Worm (Caenorhabditis elegans): ENCODE measurements around the gene K09C4.9.

K09C4.9 gene

ce11 chrX:3313939-3314338 is 42.4 kb upstream of the K09C4.9 start:
- TF ChIP-seq madf-5 (GFP tag; IDR thresholded peaks at IDR 0.05) (no peak), set-16 (GFP tag; IDR thresholded peaks at IDR 0.05) (peak; percentile 67)

ce11 chrX:3310702-3311101 is 39.1 kb upstream of the K09C4.9 start:
- TF ChIP-seq mxl-3 (GFP tag; optimal IDR thresholded peaks at IDR 0.05) = no peak
- no peak for TF ChIP-seq ceh-82 (tag; optimal IDR thresholded peaks at IDR 0.05)
- no peak for TF ChIP-seq skn-1 (tag; optimal IDR thresholded peaks at IDR 0.05)
- no peak for TF ChIP-seq snpc-1.2 (GFP tag; IDR thresholded peaks at IDR 0.05)
- no peak for TF ChIP-seq F49E8.2 (tag; optimal IDR thresholded peaks at IDR 0.05; ENCODE audit: borderline replicate concordance)
- no peak for TF ChIP-seq spr-3 (GFP tag; optimal IDR thresholded peaks at IDR 0.05)
- TF ChIP-seq attf-4 (tag; optimal IDR thresholded peaks at IDR 0.05) = no peak
- no peak for TF ChIP-seq duxl-1 (tag; optimal IDR thresholded peaks at IDR 0.05; ENCODE audit: poor library complexity)
- TF ChIP-seq unc-39 (tag; optimal IDR thresholded peaks at IDR 0.05) = no peak
- TF ChIP-seq nhr-77 (tag; optimal IDR thresholded peaks at IDR 0.05) = no peak
- no peak for TF ChIP-seq zip-11 (GFP tag; IDR thresholded peaks at IDR 0.05)
- no peak for TF ChIP-seq lin-13 (GFP tag; optimal IDR thresholded peaks at IDR 0.05)

DNA sequence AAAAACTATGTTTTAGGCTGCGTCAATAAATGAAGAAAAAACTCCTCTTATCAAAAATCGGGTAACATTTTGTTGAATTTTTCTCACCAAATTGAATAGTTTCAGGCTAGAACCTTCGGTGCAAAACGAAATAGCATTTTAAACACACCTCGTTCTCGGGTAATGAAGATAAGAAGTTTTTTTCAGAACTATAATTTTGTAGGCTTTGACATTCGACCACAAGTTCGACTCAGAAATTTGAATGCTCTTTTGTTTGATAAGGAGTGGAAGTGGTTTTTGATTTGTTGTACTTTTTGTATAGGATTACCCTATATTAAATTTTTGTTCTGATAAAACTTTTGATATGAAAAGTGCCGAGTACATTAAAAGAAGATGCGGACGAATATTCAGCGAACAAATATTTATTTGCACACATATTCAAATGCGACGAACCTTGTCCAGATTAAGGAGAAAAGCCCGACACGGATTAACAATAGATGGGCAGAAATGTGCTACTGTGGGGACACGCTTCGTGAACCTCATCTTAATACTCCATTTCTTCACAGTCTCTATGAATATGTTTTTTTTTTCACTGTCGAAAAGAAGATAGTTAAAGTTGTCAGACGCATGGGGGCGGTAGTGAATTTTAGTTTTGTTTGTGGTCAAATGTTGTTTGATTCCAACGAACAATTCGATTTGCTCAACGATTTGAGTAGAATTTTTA is 35.2 kb upstream of the K09C4.9 start:
- TF ChIP-seq nhr-102 (tag; optimal IDR thresholded peaks at IDR 0.05) (no peak), lim-7 (GFP tag; IDR thresholded peaks at IDR 0.05) (no peak), ama-1 (optimal IDR thresholded peaks at IDR 0.05) (no peak), hif-1 (tag; optimal IDR thresholded peaks at IDR 0.05) (no peak), skn-1 (tag; optimal IDR thresholded peaks at IDR 0.05) (no peak), hlh-11 (tag; optimal IDR thresholded peaks at IDR 0.05) (peak; percentile 51), ceh-28 (tag; optimal IDR thresholded peaks at IDR 0.05) (no peak), lir-3 (tag; optimal IDR thresholded peaks at IDR 0.05) (no peak), dpl-1 (GFP tag; optimal IDR thresholded peaks at IDR 0.05) (no peak), unc-130 (GFP tag; optimal IDR thresholded peaks at IDR 0.05) (no peak), mdt-29 (GFP tag; IDR thresholded peaks at IDR 0.05) (no peak), ztf-7 (tag; optimal IDR thresholded peaks at IDR 0.05) (no peak), lin-38 (GFP tag; IDR thresholded peaks at IDR 0.05) (no peak), saeg-2 (GFP tag; IDR thresholded peaks at IDR 0.05) (no peak), unc-62 (GFP tag; optimal IDR thresholded peaks at IDR 0.05 in 1 of 2) (no peak), unc-62 (tag; optimal IDR thresholded peaks at IDR 0.05) (no peak), hmg-1.1 (GFP tag; IDR thresholded peaks at IDR 0.05) (no peak), nhr-76 (tag; optimal IDR thresholded peaks at IDR 0.05) (no peak), aha-1 (tag) (no peak), mxl-2 (GFP tag; conservative IDR thresholded peaks at IDR 0.05) (no peak), snpc-4 (tag; optimal IDR thresholded peaks at IDR 0.05) (no peak), nhr-25 (tag; optimal IDR thresholded peaks at IDR 0.05; ENCODE audit: borderline replicate concordance, insufficient read depth) (no peak), nhr-11 (tag; optimal IDR thresholded peaks at IDR 0.05) (no peak), zip-2 (tag; optimal IDR thresholded peaks at IDR 0.05) (no peak), arid-1 (GFP tag; conservative IDR thresholded peaks at IDR 0.05) (no peak), fos-1 (tag; optimal IDR thresholded peaks at IDR 0.05) (no peak), nhr-41 (GFP tag; IDR thresholded peaks at IDR 0.05) (no peak), F49E8.2 (tag; optimal IDR thresholded peaks at IDR 0.05; ENCODE audit: borderline replicate concordance) (no peak), F26F4.8 (GFP tag; conservative IDR thresholded peaks at IDR 0.05) (no peak), vab-7 (GFP tag; IDR thresholded peaks at IDR 0.05) (no peak), F44E2.7 (GFP tag; IDR thresholded peaks at IDR 0.05) (no peak), daf-16 (GFP tag; optimal IDR thresholded peaks at IDR 0.05) (no peak), daf-16 (tag; optimal IDR thresholded peaks at IDR 0.05) (peak; percentile 42), nhr-48 (tag; optimal IDR thresholded peaks at IDR 0.05) (peak; percentile 10), pqm-1 (tag; optimal IDR thresholded peaks at IDR 0.05) (peak; percentile 74), aly-2 (tag; optimal IDR thresholded peaks at IDR 0.05) (no peak), T20F7.1 (GFP tag; optimal IDR thresholded peaks at IDR 0.05) (no peak), dmd-6 (GFP tag; IDR thresholded peaks at IDR 0.05) (peak; percentile 94)
